Worm (Caenorhabditis elegans) whole organism, mixed stage, embryonic: ENCODE results near the gene frpr-12.

Experiments
- ceh-43 ChIP-seq: fragments of 200-800 bp; sonication (Bioruptor generic); optimal IDR thresholded peaks from 2 replicates; lab custom pipeline; 2018; ENCODE audit warnings: mild to moderate bottlenecking, missing genetic modification characterization, moderate library complexity, missing compliant biosample characterization
- drap-1 ChIP-seq: fragments of 200-800 bp; sonication (Bioruptor generic); optimal IDR thresholded peaks from 3 replicates; lab custom pipeline; 2018; ENCODE audit warnings: mild to moderate bottlenecking, missing genetic modification characterization, missing compliant biosample characterization
- hlh-1 ChIP-seq: fragments of 150-350 bp; optimal IDR thresholded peaks from 2 replicates; lab custom pipeline; 2014; ENCODE audit warnings: missing biosample characterization, missing genetic modification reagents, missing genetic modification characterization
- lin-13 ChIP-seq: fragments of 150-350 bp; optimal IDR thresholded peaks from 2 replicates; lab custom pipeline; 2014; ENCODE audit warnings: missing biosample characterization, missing genetic modification characterization
- lsy-2 ChIP-seq: fragments of 150-350 bp; optimal IDR thresholded peaks from 2 replicates; lab custom pipeline; 2014; ENCODE audit warnings: missing biosample characterization, missing genetic modification characterization
- nhr-28 ChIP-seq: fragments of 150-350 bp; optimal IDR thresholded peaks from 2 replicates; lab custom pipeline; 2014; ENCODE audit warnings: missing biosample characterization, missing genetic modification characterization
- pha-4 ChIP-seq: fragments of 150-350 bp; optimal IDR thresholded peaks from 2 replicates; lab custom pipeline; 2018; ENCODE audit warnings: missing biosample characterization, missing genetic modification reagents, missing genetic modification characterization
- snpc-4 ChIP-seq: fragments of 150-350 bp; optimal IDR thresholded peaks from 2 replicates; lab custom pipeline; 2014; ENCODE audit warnings: missing biosample characterization, missing genetic modification characterization
- sptf-1 ChIP-seq: sonication (generic microtip); optimal IDR thresholded peaks from 2 replicates; lab custom pipeline; 2017; ENCODE audit warnings: mild to moderate bottlenecking, missing genetic modification characterization, moderate library complexity, missing compliant biosample characterization
- unc-120 ChIP-seq: sonication (generic microtip); optimal IDR thresholded peaks from 2 replicates; lab custom pipeline; 2017; ENCODE audit warnings: missing genetic modification characterization, missing compliant biosample characterization; ENCODE audit not compliant: poor library complexity, severe bottlenecking
- unc-39 ChIP-seq: fragments of 150-350 bp; optimal IDR thresholded peaks from 2 replicates; lab custom pipeline; 2014; ENCODE audit warnings: missing biosample characterization, missing genetic modification characterization
- unc-62 ChIP-seq: fragments of 150-350 bp; optimal IDR thresholded peaks from 2 replicates; lab custom pipeline; 2014; ENCODE audit warnings: missing biosample characterization, missing genetic modification reagents, missing genetic modification characterization
- ztf-11 ChIP-seq: fragments of 150-350 bp; optimal IDR thresholded peaks from 2 replicates; lab custom pipeline; 2014; ENCODE audit warnings: missing biosample characterization, missing genetic modification characterization

DNA sequence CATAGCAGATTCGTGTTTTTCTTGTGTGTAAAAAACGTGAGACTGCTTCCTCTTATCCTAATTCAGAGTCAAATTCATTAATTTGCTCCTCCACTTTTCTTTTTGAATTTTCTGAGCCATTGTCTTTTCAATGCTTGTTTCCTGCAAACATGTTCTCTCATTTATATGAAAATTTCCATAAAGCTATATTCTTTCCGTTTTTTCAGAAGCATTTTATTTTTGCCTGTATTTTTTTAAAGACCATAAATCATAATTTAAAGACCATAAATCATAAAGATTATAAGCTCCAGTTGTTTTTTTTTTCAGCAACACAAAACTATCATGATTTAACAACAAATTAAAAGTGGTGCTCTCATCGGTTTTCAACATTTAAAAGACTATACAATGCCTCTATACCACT lies 4.1 kb downstream of the frpr-12 start, which contains the start of gene frpr-11:
- TF ChIP-seq unc-62 (GFP tag; lab: Kevin White, UChicago): no peak
- TF ChIP-seq ztf-11 (tag; lab: Kevin White, UChicago): no peak
- TF ChIP-seq hlh-1 (tag; lab: Kevin White, UChicago): no peak
- TF ChIP-seq drap-1 (GFP tag; lab: Kevin White, UChicago): no peak
- no peak for TF ChIP-seq sptf-1
- TF ChIP-seq nhr-28 (tag; lab: Kevin White, UChicago): no peak
- TF ChIP-seq pha-4 (tag; lab: Kevin White, UChicago): no peak
- TF ChIP-seq unc-39: no peak
- TF ChIP-seq lin-13 (tag; lab: Kevin White, UChicago): no peak
- TF ChIP-seq lsy-2 (tag; lab: Kevin White, UChicago): no peak
- TF ChIP-seq ceh-43 (GFP tag; lab: Kevin White, UChicago): no peak
- no peak for TF ChIP-seq snpc-4 (tag; lab: Kevin White, UChicago)
- no peak for TF ChIP-seq unc-120 (tag; lab: Kevin White, UChicago)
